Worm (Caenorhabditis elegans) whole organism, young adult: ENCODE measurements around the gene try-5.

ENCODE experiments used
- B0035.1 ChIP-seq: sonication (generic microtip); optimal IDR thresholded peaks from 2 replicates; lab custom pipeline; 2016; ENCODE audit warnings: missing genetic modification characterization, mild to moderate bottlenecking, missing compliant biosample characterization, missing genotype, missing genetic modification reagents
- B0336.3 ChIP-seq: fragments of 200-800 bp; sonication (Bioruptor generic); IDR thresholded peaks from 2 replicates; pipeline ENCODE4 v1.3.6; 2022; ENCODE audit warnings: missing genetic modification characterization, missing compliant biosample characterization
- chd-7 ChIP-seq: sonication (generic microtip); optimal IDR thresholded peaks from 2 replicates; lab custom pipeline; 2016; ENCODE audit warnings: mild to moderate bottlenecking, missing genetic modification characterization, moderate library complexity, missing compliant biosample characterization
- egrh-3 ChIP-seq: fragments of 200-800 bp; sonication (Bioruptor generic); IDR thresholded peaks from 2 replicates; pipeline ENCODE4 v1.3.6; 2022; ENCODE audit warnings: missing genetic modification reagents, missing genetic modification characterization, missing compliant biosample characterization
- fkh-3 ChIP-seq: sonication (generic microtip); optimal IDR thresholded peaks from 2 replicates; lab custom pipeline; 2016; ENCODE audit warnings: mild to moderate bottlenecking, missing genetic modification characterization, missing compliant biosample characterization
- hmg-1.2 ChIP-seq: fragments of 200-800 bp; sonication (Bioruptor generic); IDR thresholded peaks from 2 replicates; pipeline ENCODE4 v1.3.6; 2022; ENCODE audit warnings: missing genetic modification reagents, missing genetic modification characterization, missing compliant biosample characterization
- lag-1 ChIP-seq: fragments of 200-800 bp; sonication (Bioruptor generic); IDR thresholded peaks from 2 replicates; pipeline ENCODE4 v1.3.6; 2022; ENCODE audit warnings: missing genetic modification reagents, missing genetic modification characterization, missing compliant biosample characterization
- madf-3 ChIP-seq: fragments of 200-800 bp; sonication (Bioruptor generic); IDR thresholded peaks from 2 replicates; pipeline ENCODE4 v1.3.6; 2022; ENCODE audit warnings: missing genetic modification reagents, missing genetic modification characterization, missing compliant biosample characterization
- mxl-1 ChIP-seq: sonication (generic microtip); optimal IDR thresholded peaks from 2 replicates; lab custom pipeline; 2016; ENCODE audit warnings: missing genetic modification characterization, missing compliant biosample characterization
- nhr-90 ChIP-seq: sonication (generic microtip); optimal IDR thresholded peaks from 2 replicates; lab custom pipeline; 2016; ENCODE audit warnings: missing genotype, mild to moderate bottlenecking, missing genetic modification characterization, missing compliant biosample characterization
- pha-4 ChIP-seq: fragments of 150-350 bp; sonication (generic microtip); optimal IDR thresholded peaks from 2 replicates; lab custom pipeline; 2014; ENCODE audit warnings: missing biosample characterization, missing genetic modification reagents, missing genetic modification characterization
- snpc-4 ChIP-seq, 5 experiments: fragments of 150-350 bp in 1 of 5; sonication (generic microtip) in 4 of 5; optimal IDR thresholded peaks; 2 replicates each; lab custom pipeline; 2014 to 2018; ENCODE audit warnings: missing genetic modification characterization in 5 of 5, missing biosample characterization in 3 of 5, antibody characterized with exemption in 2 of 5, mild to moderate bottlenecking in 2 of 5, missing compliant biosample characterization in 2 of 5, missing genotype in 2 of 5, moderate library complexity in 2 of 5, missing genetic modification reagents in 1 of 5
- unc-130 ChIP-seq: sonication (generic microtip); optimal IDR thresholded peaks from 2 replicates; lab custom pipeline; 2016; ENCODE audit warnings: missing genetic modification reagents, missing genetic modification characterization, missing compliant biosample characterization

- TF ChIP-seq madf-3 (GFP tag; lab: Robert Waterston, UW) (peak; percentile 100), hmg-1.2 (GFP tag; lab: Robert Waterston, UW) (peak; percentile 82), B0336.3 (GFP tag; lab: Robert Waterston, UW) (peak; percentile 91), egrh-3 (peak; percentile 53; the same call in 1 of the 2 replicates), B0035.1 (tag; lab: Kevin White, UChicago) (peak; percentile 91), unc-130 (GFP tag; lab: Kevin White, UChicago) (peak; percentile 21), chd-7 (tag; lab: Kevin White, UChicago) (peak; percentile 98), mxl-1 (no peak), lag-1 (GFP tag; lab: Robert Waterston, UW) (no peak), pha-4 (tag; lab: Kevin White, UChicago) (peak; percentile 83), nhr-90 (tag; lab: Kevin White, UChicago) (peak; percentile 92), fkh-3 (no peak), snpc-4 (GFP tag; optimal IDR thresholded peaks at IDR 0.05; lab: Kevin White, UChicago) (peak; percentile 27), snpc-4 (tag; optimal IDR thresholded peaks at IDR 0.05; lab: Kevin White, UChicago) (peak; percentile 70 to 87 (median 80))
Observed at ce11 chrV:9343629-9344624, 2.9 kb upstream of the try-5 start, which contains the start of gene tos-1.
